Fruit fly (Drosophila melanogaster): ENCODE measurements around the gene CG42399.

The CG42399 gene

DNA sequence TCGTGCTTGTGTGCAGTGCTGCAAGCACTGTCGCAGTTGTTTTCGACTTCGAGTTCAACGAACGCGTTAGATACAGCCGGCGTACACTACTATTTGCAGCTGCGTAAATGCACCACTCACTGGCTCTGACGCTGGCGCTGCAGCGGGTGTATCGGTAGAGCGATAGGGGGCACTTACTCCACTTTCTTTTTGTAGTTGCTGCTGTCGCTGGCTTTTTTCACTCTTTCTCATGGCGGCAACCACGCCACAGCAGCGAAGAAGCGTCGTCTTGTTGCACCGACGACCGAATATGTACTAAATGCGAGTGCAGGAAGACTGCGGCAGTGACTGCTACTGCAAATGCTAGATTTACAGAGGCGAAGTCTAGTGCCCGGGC is 31.7 kb downstream of the CG42399 start, which contains the start of gene CG4822 (continued):
- TF ChIP-seq Hr4 (GFP tag; optimal IDR thresholded peaks at IDR 0.05) (no peak), fd59A (GFP tag; optimal IDR thresholded peaks at IDR 0.05) (no peak), CG6163 (GFP tag; IDR thresholded peaks at IDR 0.05) (peak; percentile 58; the same call in 2 of the 3 replicates), CG3919 (GFP tag; optimal IDR thresholded peaks at IDR 0.05) (no peak), CG16779 (tag; optimal IDR thresholded peaks at IDR 0.05) (peak; percentile 44), Eip93F (GFP tag; optimal IDR thresholded peaks at IDR 0.05) (no peak), CG11902 (GFP tag; optimal IDR thresholded peaks at IDR 0.05) (no peak), Met (GFP tag; optimal IDR thresholded peaks at IDR 0.05) (no peak), ss (GFP tag; optimal IDR thresholded peaks at IDR 0.05) (peak; percentile 10 to 23), CG32006 (GFP tag; optimal IDR thresholded peaks at IDR 0.05) (no peak), CG6808 (GFP tag; optimal IDR thresholded peaks at IDR 0.05) (no peak)

DNA sequence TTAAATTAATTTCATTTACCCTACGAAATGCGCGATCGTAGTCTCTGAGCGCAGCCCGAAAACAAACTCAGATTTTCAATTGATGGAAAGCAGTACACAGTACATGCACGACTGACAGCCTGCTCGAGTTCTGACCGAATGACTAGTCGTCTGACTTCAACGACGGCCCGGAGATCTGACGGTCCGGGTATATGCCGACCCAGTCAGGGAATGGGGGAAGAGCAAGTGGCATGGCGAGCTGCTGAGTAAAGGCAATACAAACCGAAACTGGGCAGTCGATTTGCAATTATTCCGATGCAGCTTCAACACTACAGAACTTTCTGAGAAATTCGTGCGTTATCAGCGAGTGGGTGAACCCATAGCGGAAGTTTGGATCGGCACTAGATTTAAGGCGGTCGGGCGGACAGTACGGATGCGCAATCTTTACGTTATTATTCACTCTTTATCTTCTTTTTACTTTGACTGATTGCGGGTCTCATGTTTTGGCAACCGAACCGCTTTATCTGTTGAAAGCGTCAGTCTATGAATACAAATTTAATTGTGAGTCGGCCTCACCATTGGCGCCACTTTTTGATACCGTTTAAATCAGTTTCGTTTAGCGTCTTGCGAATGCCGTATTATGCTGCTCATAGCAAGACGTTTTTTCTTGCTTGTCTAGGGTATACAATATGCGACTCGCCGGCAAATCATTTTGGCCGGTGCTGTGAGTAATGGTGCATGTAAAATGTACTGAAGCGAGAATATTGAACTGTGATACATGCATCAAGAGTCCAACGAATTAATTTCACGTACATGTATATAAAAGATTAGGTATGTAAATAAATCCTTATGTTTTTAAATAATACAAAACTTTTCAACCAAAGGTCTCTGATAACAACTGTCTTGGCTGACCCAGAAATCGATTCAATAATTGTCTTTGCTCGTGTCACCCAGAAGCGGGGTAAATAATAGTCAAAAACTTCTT is 32.3 kb downstream of the CG42399 start:
- TF ChIP-seq Eip75B (GFP tag; optimal IDR thresholded peaks at IDR 0.05) (no peak), CG8319 (GFP tag; optimal IDR thresholded peaks at IDR 0.05) (no peak), CG11294 (GFP tag; IDR thresholded peaks at IDR 0.05) (no peak), CG8632 (GFP tag; optimal IDR thresholded peaks at IDR 0.05) (no peak), fkh (GFP tag; optimal IDR thresholded peaks at IDR 0.05) (no peak), fd85E (GFP tag; optimal IDR thresholded peaks at IDR 0.05) (no peak), CG6854 (GFP tag; optimal IDR thresholded peaks at IDR 0.05) (no peak), CG6276 (GFP tag; optimal IDR thresholded peaks at IDR 0.05) (peak; percentile 65), Hr4 (GFP tag; optimal IDR thresholded peaks at IDR 0.05) (peak; percentile 62), CG3032 (tag; optimal IDR thresholded peaks at IDR 0.05) (no peak), Eip93F (GFP tag; optimal IDR thresholded peaks at IDR 0.05) (peak; percentile 8), cyc (GFP tag; optimal IDR thresholded peaks at IDR 0.05) (no peak), net (GFP tag; optimal IDR thresholded peaks at IDR 0.05) (no peak), CG1621 (tag; optimal IDR thresholded peaks at IDR 0.05) (no peak), Sox15 (GFP tag; optimal IDR thresholded peaks at IDR 0.05) (no peak), CG11902 (GFP tag; optimal IDR thresholded peaks at IDR 0.05) (no peak), Eip78C (GFP tag) (peak; percentile 76), ss (GFP tag; optimal IDR thresholded peaks at IDR 0.05) (no peak), spab (GFP tag; optimal IDR thresholded peaks at IDR 0.05) (no peak), CG4318 (GFP tag; optimal IDR thresholded peaks at IDR 0.05) (peak; percentile 62), Sox14 (GFP tag; optimal IDR thresholded peaks at IDR 0.05) (peak; percentile 10), Gug (GFP tag; IDR thresholded peaks at IDR 0.05) (no peak), esn (GFP tag; optimal IDR thresholded peaks at IDR 0.05) (peak; percentile 51), CG6808 (GFP tag; optimal IDR thresholded peaks at IDR 0.05) (no peak), Ets21C (GFP tag; optimal IDR thresholded peaks at IDR 0.05) (peak; percentile 6), vri (GFP tag; optimal IDR thresholded peaks at IDR 0.05) (no peak), eg (GFP tag; IDR thresholded peaks at IDR 0.05) (no peak), CG31627 (GFP tag; optimal IDR thresholded peaks at IDR 0.05) (peak; percentile 6), Sox102F (GFP tag; optimal IDR thresholded peaks at IDR 0.05) (no peak), CG8119 (GFP tag; IDR thresholded peaks at IDR 0.05) (no peak), CG10669 (GFP tag; optimal IDR thresholded peaks at IDR 0.05) (peak; percentile 21), Blimp-1 (GFP tag; optimal IDR thresholded peaks at IDR 0.05) (no peak), CG6792 (GFP tag; optimal IDR thresholded peaks at IDR 0.05) (no peak), OdsH (GFP tag; optimal IDR thresholded peaks at IDR 0.05) (no peak), Hr38 (GFP tag; optimal IDR thresholded peaks at IDR 0.05) (no peak), Lpt (GFP tag; optimal IDR thresholded peaks at IDR 0.05) (no peak), CG6163 (GFP tag; IDR thresholded peaks at IDR 0.05) (no peak), topi (GFP tag; optimal IDR thresholded peaks at IDR 0.05) (peak; percentile 32), CG34406 (GFP tag; optimal IDR thresholded peaks at IDR 0.05) (no peak), Hr39 (GFP tag; optimal IDR thresholded peaks at IDR 0.05) (no peak), achi (GFP tag; optimal IDR thresholded peaks at IDR 0.05) (peak; percentile 20), acj6 (GFP tag; optimal IDR thresholded peaks at IDR 0.05) (no peak), Met (GFP tag; optimal IDR thresholded peaks at IDR 0.05) (peak; percentile 41), CG10631 (GFP tag; optimal IDR thresholded peaks at IDR 0.05) (peak; percentile 18)
